Fruit fly (Drosophila melanogaster): ENCODE data around the gene Grp170.

The Grp170 gene

DNA sequence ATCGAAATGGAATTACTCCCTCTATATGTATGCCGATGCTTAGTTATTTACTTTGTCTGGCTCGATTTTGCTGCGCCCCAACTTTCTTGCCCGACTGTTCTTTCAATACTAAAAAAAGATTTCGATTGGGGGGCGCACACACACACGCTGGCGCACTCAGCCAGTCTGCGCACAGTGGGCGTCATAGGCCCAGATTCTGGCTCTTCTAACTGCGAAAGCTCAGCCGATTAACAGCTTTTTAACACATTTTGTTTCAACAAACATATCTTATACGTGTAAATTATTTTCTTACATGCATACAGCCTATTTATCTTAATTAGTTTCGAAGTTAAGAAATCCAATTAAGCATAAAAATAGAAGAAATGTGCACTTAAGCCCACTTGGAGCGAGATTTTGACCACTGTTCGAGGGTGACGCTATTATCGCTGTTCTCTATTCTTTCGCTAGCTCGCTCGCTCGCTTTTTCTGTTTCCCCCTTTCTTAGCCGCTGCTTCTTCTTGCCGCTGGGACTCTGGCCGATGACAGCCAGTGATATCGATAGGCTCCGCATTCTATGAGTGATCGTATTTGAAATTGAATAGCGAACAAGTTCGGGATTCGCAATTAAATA, 52.6 kb downstream of the Grp170 start, which contains the start of gene Vinc (continued):
- peak; percentile 92 for TF ChIP-seq CG6689 (GFP tag; IDR thresholded peaks at IDR 0.05)
- TF ChIP-seq Bgb (GFP tag; IDR thresholded peaks at IDR 0.05; ENCODE audit: partially characterized antibody): peak; percentile 43
- TF ChIP-seq CG15601 (tag; optimal IDR thresholded peaks at IDR 0.05): peak; percentile 54
- no peak for TF ChIP-seq hb (GFP tag; IDR thresholded peaks at IDR 0.05; ENCODE audit: partially characterized antibody)
- TF ChIP-seq grn (GFP tag; optimal IDR thresholded peaks at IDR 0.05): no peak
- TF ChIP-seq grau (tag; optimal IDR thresholded peaks at IDR 0.05): peak; percentile 85
- TF ChIP-seq Jarid2 (GFP tag; optimal IDR thresholded peaks at IDR 0.05): peak; percentile 86
- TF ChIP-seq hbn (GFP tag; IDR thresholded peaks at IDR 0.05; ENCODE audit: partially characterized antibody): no peak
- peak; percentile 75 for TF ChIP-seq CrebB (tag; optimal IDR thresholded peaks at IDR 0.05)
- TF ChIP-seq Med (GFP tag): peak; percentile 98
- 0 out of 3 replicates have a peak, but pooled peaks have one; percentile 7 for TF ChIP-seq CG7963 (GFP tag; IDR thresholded peaks at IDR 0.05; ENCODE audit: partially characterized antibody)
- TF ChIP-seq H2.0 (GFP tag; IDR thresholded peaks at IDR 0.05): peak; percentile 62
- peak; percentile 54 for TF ChIP-seq Ssrp (tag; optimal IDR thresholded peaks at IDR 0.05)
- peak; percentile 81 for TF ChIP-seq Aef1 (GFP tag; IDR thresholded peaks at IDR 0.05)
- peak; percentile 29 for TF ChIP-seq NC2α (GFP tag; optimal IDR thresholded peaks at IDR 0.05)
- peak; percentile 38 for TF ChIP-seq CTCF (GFP tag; optimal IDR thresholded peaks at IDR 0.05)
- peak; percentile 83 for TF ChIP-seq CG14710 (tag; optimal IDR thresholded peaks at IDR 0.05)
- TF ChIP-seq gce (GFP tag; IDR thresholded peaks at IDR 0.05): peak; percentile 57; the same call in 1 of the 3 replicates
- peak; percentile 42 for TF ChIP-seq CG9797 (GFP tag; optimal IDR thresholded peaks at IDR 0.05)
- no peak for TF ChIP-seq CG15479 (GFP tag; optimal IDR thresholded peaks at IDR 0.05)
- peak; percentile 83 for TF ChIP-seq stc (GFP tag; IDR thresholded peaks at IDR 0.05)
- no peak for TF ChIP-seq odd (GFP tag; optimal IDR thresholded peaks at IDR 0.05)
- no peak for TF ChIP-seq hkb (optimal IDR thresholded peaks at IDR 0.05)
- TF ChIP-seq hkb (GFP tag; IDR thresholded peaks at IDR 0.05): peak; percentile 86
- TF ChIP-seq CG15514 (GFP tag; optimal IDR thresholded peaks at IDR 0.05): peak; percentile 86
- peak; percentile 41 for TF ChIP-seq CG3995 (GFP tag; optimal IDR thresholded peaks at IDR 0.05)
- TF ChIP-seq Nf-YB (GFP tag; optimal IDR thresholded peaks at IDR 0.05): peak; percentile 62
- peak; percentile 41; the same call in 1 of the 2 replicates for TF ChIP-seq bowl (GFP tag; IDR thresholded peaks at IDR 0.05)
- TF ChIP-seq scrt (GFP tag; optimal IDR thresholded peaks at IDR 0.05): peak; percentile 87
- TF ChIP-seq CG2199 (GFP tag; IDR thresholded peaks at IDR 0.05): 0 out of 3 replicates have a peak, but pooled peaks have one; percentile 52
- 0 out of 3 replicates have a peak, but pooled peaks have one; percentile 47 for TF ChIP-seq CG14860 (GFP tag; IDR thresholded peaks at IDR 0.05; ENCODE audit: partially characterized antibody)
- TF ChIP-seq CG9215 (GFP tag; IDR thresholded peaks at IDR 0.05): peak; percentile 89
- TF ChIP-seq wek (GFP tag; optimal IDR thresholded peaks at IDR 0.05): no peak
- peak; percentile 65 to 73 for TF ChIP-seq bsh (GFP tag; optimal IDR thresholded peaks at IDR 0.05)
- TF ChIP-seq cwo (GFP tag; optimal IDR thresholded peaks at IDR 0.05): peak; percentile 91
- peak; percentile 7 for TF ChIP-seq CG17186 (GFP tag; optimal IDR thresholded peaks at IDR 0.05)
- peak; percentile 41 for TF ChIP-seq Mes4 (GFP tag; optimal IDR thresholded peaks at IDR 0.05)
- TF ChIP-seq CG1792 (GFP tag; optimal IDR thresholded peaks at IDR 0.05): peak; percentile 65
- TF ChIP-seq CG8089 (GFP tag; optimal IDR thresholded peaks at IDR 0.05): peak; percentile 47
- peak; percentile 86 for TF ChIP-seq slou (GFP tag; optimal IDR thresholded peaks at IDR 0.05)
- peak; percentile 38 for TF ChIP-seq disco-r (GFP tag; optimal IDR thresholded peaks at IDR 0.05)
- peak; percentile 85 for TF ChIP-seq zfh1 (GFP tag; IDR thresholded peaks at IDR 0.05)
- peak; percentile 85 for TF ChIP-seq CG34422 (GFP tag; IDR thresholded peaks at IDR 0.05)
- TF ChIP-seq lola (GFP tag; optimal IDR thresholded peaks at IDR 0.05): peak in 1 of 3 experiments; percentile 65
- peak; percentile 73 for TF ChIP-seq unpg (GFP tag; optimal IDR thresholded peaks at IDR 0.05)
- peak; percentile 84 for TF ChIP-seq CG30403 (GFP tag; optimal IDR thresholded peaks at IDR 0.05)
- peak; percentile 80 for TF ChIP-seq CG6272 (GFP tag; IDR thresholded peaks at IDR 0.05)
- TF ChIP-seq Dip3 (GFP tag; optimal IDR thresholded peaks at IDR 0.05): peak; percentile 86
- TF ChIP-seq Hr78 (GFP tag; optimal IDR thresholded peaks at IDR 0.05): no peak

Measured in whole organism, embryonic.